Fruit fly (Drosophila melanogaster) whole organism, embryonic: ENCODE data around the gene CG46458.

ENCODE experiments used
- CG17568 ChIP-seq: fragments of 200-800 bp; sonication (Bioruptor generic); optimal IDR thresholded peaks from 2 replicates; lab custom pipeline; 2018; ENCODE audit warnings: missing biosample characterization, mild to moderate bottlenecking, missing genetic modification characterization, moderate library complexity
- CG31388 ChIP-seq: fragments of 200-800 bp; sonication (Bioruptor generic); optimal IDR thresholded peaks from 2 replicates; lab custom pipeline; 2016; ENCODE audit warnings: missing biosample characterization, missing genetic modification characterization
- CG3163 ChIP-seq: fragments of 200-800 bp; sonication (Bioruptor generic); optimal IDR thresholded peaks from 3 replicates; lab custom pipeline; 2016; ENCODE audit warnings: missing biosample characterization, missing genetic modification characterization
- CG4328 ChIP-seq: fragments of 200-800 bp; sonication (Bioruptor generic); optimal IDR thresholded peaks from 3 replicates; lab custom pipeline; 2017; ENCODE audit warnings: missing biosample characterization, missing genetic modification reagents, missing genetic modification characterization
- Nf-YB ChIP-seq: fragments of 200-800 bp; sonication (Bioruptor generic); optimal IDR thresholded peaks from 3 replicates; lab custom pipeline; 2019; ENCODE audit warnings: missing biosample characterization, mild to moderate bottlenecking, missing genetic modification characterization, moderate library complexity
- Oli ChIP-seq: fragments of 200-800 bp; sonication (Bioruptor generic); optimal IDR thresholded peaks from 2 replicates; lab custom pipeline; 2018; ENCODE audit warnings: missing biosample characterization, mild to moderate bottlenecking, missing genetic modification characterization, moderate library complexity
- Spps ChIP-seq: fragments of 200-800 bp; sonication (Bioruptor generic); optimal IDR thresholded peaks from 2 replicates; lab custom pipeline; 2018; ENCODE audit warnings: missing biosample characterization, mild to moderate bottlenecking, missing genetic modification characterization
- row ChIP-seq: fragments of 200-800 bp; sonication (Bioruptor generic); IDR thresholded peaks from 3 replicates; pipeline ENCODE4 v1.3.6; 2022; ENCODE audit warnings: missing biosample characterization, missing genetic modification characterization
- unc-4 ChIP-seq: fragments of 200-800 bp; sonication (Bioruptor generic); IDR thresholded peaks from 2 replicates; pipeline ENCODE4 v1.3.6; 2022; ENCODE audit warnings: missing biosample characterization, missing genetic modification characterization; ENCODE audit not compliant: partially characterized antibody

- TF ChIP-seq CG31388 (GFP tag; lab: Kevin White, UChicago) = no peak
- TF ChIP-seq Oli (tag; lab: Kevin White, UChicago) = no peak
- no peak for TF ChIP-seq row
- TF ChIP-seq Nf-YB (GFP tag; lab: Kevin White, UChicago) = peak; percentile 96
- TF ChIP-seq CG3163 = no peak
- no peak for TF ChIP-seq unc-4 (GFP tag; lab: Robert Waterston, UW)
- TF ChIP-seq Spps = no peak
- no peak for TF ChIP-seq CG4328 (GFP tag; lab: Kevin White, UChicago)
- TF ChIP-seq CG17568 (GFP tag; lab: Kevin White, UChicago) = no peak
Observed at dm6 chr3R:7000693-7001187, 42.6 kb upstream of the CG46458 start.
